Fruit fly (Drosophila melanogaster): ENCODE results near the gene Pomp.

Pomp gene

dm6 chr2L:20773453-20774054 lies 13.9 kb upstream of the Pomp start:
- TF ChIP-seq ttk (optimal IDR thresholded peaks at IDR 0.05) (no peak), Myc (optimal IDR thresholded peaks at IDR 0.05) (no peak), psq (optimal IDR thresholded peaks at IDR 0.05) (no peak), insv (optimal IDR thresholded peaks at IDR 0.05) (no peak), Sin3A (optimal IDR thresholded peaks at IDR 0.05) (no peak), h (optimal IDR thresholded peaks at IDR 0.05) (no peak)

- no peak for TF ChIP-seq Sin3A (optimal IDR thresholded peaks at IDR 0.05)
- no peak for TF ChIP-seq insv (optimal IDR thresholded peaks at IDR 0.05)
- no peak for TF ChIP-seq h (optimal IDR thresholded peaks at IDR 0.05)
- TF ChIP-seq ttk (optimal IDR thresholded peaks at IDR 0.05) = no peak
- TF ChIP-seq Myc (optimal IDR thresholded peaks at IDR 0.05) = no peak
- TF ChIP-seq psq (optimal IDR thresholded peaks at IDR 0.05) = no peak
Observed at dm6 chr2L:20774464-20774863, 13.0 kb upstream of the Pomp start.

dm6 chr2L:20775941-20776340 lies 11.5 kb upstream of the Pomp start:
- TF ChIP-seq ttk (optimal IDR thresholded peaks at IDR 0.05) (no peak), psq (optimal IDR thresholded peaks at IDR 0.05) (no peak)

dm6 chr2L:20776940-20777502 lies 10.4 kb upstream of the Pomp start:
- TF ChIP-seq Myc (optimal IDR thresholded peaks at IDR 0.05) (no peak), Sin3A (optimal IDR thresholded peaks at IDR 0.05) (no peak), h (optimal IDR thresholded peaks at IDR 0.05) (no peak), psq (optimal IDR thresholded peaks at IDR 0.05) (no peak), ttk (optimal IDR thresholded peaks at IDR 0.05) (no peak), insv (optimal IDR thresholded peaks at IDR 0.05) (no peak)

- TF ChIP-seq insv (optimal IDR thresholded peaks at IDR 0.05) = no peak
- TF ChIP-seq Myc (optimal IDR thresholded peaks at IDR 0.05) = no peak
- TF ChIP-seq ttk (optimal IDR thresholded peaks at IDR 0.05) = no peak
- no peak for TF ChIP-seq Sin3A (optimal IDR thresholded peaks at IDR 0.05)
- no peak for TF ChIP-seq psq (optimal IDR thresholded peaks at IDR 0.05)
- TF ChIP-seq h (optimal IDR thresholded peaks at IDR 0.05) = no peak
Observed at dm6 chr2L:20778380-20778779, 9.1 kb upstream of the Pomp start.

- TF ChIP-seq Myc (optimal IDR thresholded peaks at IDR 0.05) = no peak
- TF ChIP-seq ttk (optimal IDR thresholded peaks at IDR 0.05) = no peak
- no peak for TF ChIP-seq Sin3A (optimal IDR thresholded peaks at IDR 0.05)
- TF ChIP-seq psq (optimal IDR thresholded peaks at IDR 0.05) = no peak
- TF ChIP-seq h (optimal IDR thresholded peaks at IDR 0.05) = no peak
- TF ChIP-seq insv (optimal IDR thresholded peaks at IDR 0.05) = no peak
Observed at dm6 chr2L:20780768-20781167, 6.7 kb upstream of the Pomp start.

- TF ChIP-seq Sin3A (optimal IDR thresholded peaks at IDR 0.05) = no peak
Observed at dm6 chr2L:20783044-20783443, 4.4 kb upstream of the Pomp start.

dm6 chr2L:20783908-20784307 lies 3.5 kb upstream of the Pomp start:
- TF ChIP-seq h (optimal IDR thresholded peaks at IDR 0.05) (no peak), ttk (optimal IDR thresholded peaks at IDR 0.05) (no peak)

dm6 chr2L:20785333-20785732 lies 2.1 kb upstream of the Pomp start:
- TF ChIP-seq h (optimal IDR thresholded peaks at IDR 0.05) = no peak
- TF ChIP-seq insv (optimal IDR thresholded peaks at IDR 0.05) = no peak
- TF ChIP-seq Myc (optimal IDR thresholded peaks at IDR 0.05) = no peak
- TF ChIP-seq ttk (optimal IDR thresholded peaks at IDR 0.05) = no peak
- TF ChIP-seq psq (optimal IDR thresholded peaks at IDR 0.05) = no peak
- no peak for TF ChIP-seq Sin3A (optimal IDR thresholded peaks at IDR 0.05)

dm6 chr2L:20788050-20788449 lies 594 bp downstream of the Pomp start:
- TF ChIP-seq psq (optimal IDR thresholded peaks at IDR 0.05) (no peak), insv (optimal IDR thresholded peaks at IDR 0.05) (no peak), ttk (optimal IDR thresholded peaks at IDR 0.05) (peak; percentile 98), Myc (optimal IDR thresholded peaks at IDR 0.05) (no peak)

dm6 chr2L:20792521-20792920 lies 5.1 kb downstream of the Pomp start:
- TF ChIP-seq h (optimal IDR thresholded peaks at IDR 0.05) (no peak), insv (optimal IDR thresholded peaks at IDR 0.05) (no peak), psq (optimal IDR thresholded peaks at IDR 0.05) (no peak), Myc (optimal IDR thresholded peaks at IDR 0.05) (no peak), ttk (optimal IDR thresholded peaks at IDR 0.05) (no peak), Sin3A (optimal IDR thresholded peaks at IDR 0.05) (no peak)

- no peak for TF ChIP-seq insv (optimal IDR thresholded peaks at IDR 0.05)
- TF ChIP-seq Myc (optimal IDR thresholded peaks at IDR 0.05) = no peak
- no peak for TF ChIP-seq psq (optimal IDR thresholded peaks at IDR 0.05)
- TF ChIP-seq h (optimal IDR thresholded peaks at IDR 0.05) = no peak
- TF ChIP-seq Sin3A (optimal IDR thresholded peaks at IDR 0.05) = no peak
- no peak for TF ChIP-seq ttk (optimal IDR thresholded peaks at IDR 0.05)
Observed at dm6 chr2L:20792988-20793544, 5.6 kb downstream of the Pomp start.

- TF ChIP-seq Sin3A (optimal IDR thresholded peaks at IDR 0.05) (no peak), ttk (optimal IDR thresholded peaks at IDR 0.05) (no peak), h (optimal IDR thresholded peaks at IDR 0.05) (no peak)
Observed at dm6 chr2L:20793881-20794280, 6.4 kb downstream of the Pomp start.
